Fruit fly (Drosophila melanogaster) whole organism, prepupa: ENCODE results near the gene Ppcs.

Experiments
- CG31627 ChIP-seq: fragments of 200-800 bp; sonication (Bioruptor generic); optimal IDR thresholded peaks from 3 replicates; lab custom pipeline; 2016; ENCODE audit warnings: missing biosample characterization, missing genetic modification characterization
- Eip78C ChIP-seq: fragments of 200-800 bp; sonication (Bioruptor generic); peaks from one replicate; lab custom pipeline; 2016; ENCODE audit warnings: missing biosample characterization, missing genetic modification characterization
- Met ChIP-seq: fragments of 200-800 bp; sonication (Bioruptor generic); optimal IDR thresholded peaks from 3 replicates; lab custom pipeline; 2016; ENCODE audit warnings: missing biosample characterization, missing genetic modification characterization
- eg ChIP-seq: fragments of 200-800 bp; sonication (Bioruptor generic); IDR thresholded peaks from 3 replicates; pipeline ENCODE4 v1.3.6; 2022; ENCODE audit warnings: missing biosample characterization, missing genetic modification characterization
- esn ChIP-seq: fragments of 200-800 bp; sonication (Bioruptor generic); optimal IDR thresholded peaks from 2 replicates; lab custom pipeline; 2016; ENCODE audit warnings: missing biosample characterization, mild to moderate bottlenecking, missing genetic modification characterization, moderate library complexity
- fd85E ChIP-seq: fragments of 200-800 bp; sonication (Bioruptor generic); optimal IDR thresholded peaks from 3 replicates; lab custom pipeline; 2016; ENCODE audit warnings: missing biosample characterization, missing genetic modification characterization
- ss ChIP-seq, 2 experiments: fragments of 200-800 bp; sonication (Bioruptor generic); optimal IDR thresholded peaks; 2 replicates in 1 of 2; 3 replicates in 1 of 2; lab custom pipeline; 2017 to 2018; ENCODE audit warnings: mild to moderate bottlenecking in 2 of 2, missing biosample characterization in 2 of 2, missing genetic modification characterization in 2 of 2, moderate library complexity in 1 of 2

- TF ChIP-seq Met (GFP tag; lab: Kevin White, UChicago) (peak; percentile 8), esn (no peak), fd85E (GFP tag; lab: Kevin White, UChicago) (no peak), CG31627 (GFP tag; lab: Kevin White, UChicago) (no peak), ss (GFP tag; optimal IDR thresholded peaks at IDR 0.05; lab: Kevin White, UChicago) (no peak), Eip78C (peak; percentile 45), eg (GFP tag; lab: Robert Waterston, UW) (peak; percentile 70)
Observed at dm6 chr3R:19151848-19152787, 4.4 kb upstream of the Ppcs start.
